Worm (Caenorhabditis elegans): ENCODE data around the gene C50F4.6.

The C50F4.6 gene

ce11 chrV:9544176-9544632, 1.7 kb upstream of the C50F4.6 start, which contains the start of gene mdf-1 (continued):
- peak; percentile 91 for TF ChIP-seq dpl-1 (GFP tag; optimal IDR thresholded peaks at IDR 0.05)
- no peak for TF ChIP-seq F49E8.2 (tag; optimal IDR thresholded peaks at IDR 0.05; ENCODE audit: borderline replicate concordance)
- no peak for TF ChIP-seq madf-5 (GFP tag; IDR thresholded peaks at IDR 0.05)
- TF ChIP-seq lin-38 (GFP tag; IDR thresholded peaks at IDR 0.05) = peak; percentile 61
- TF ChIP-seq snpc-1.2 (GFP tag; IDR thresholded peaks at IDR 0.05) = no peak
- no peak for TF ChIP-seq Y75B8A.6 (GFP tag; IDR thresholded peaks at IDR 0.05)
- TF ChIP-seq nhr-48 (tag; optimal IDR thresholded peaks at IDR 0.05) = no peak
- TF ChIP-seq mxl-2 (GFP tag; conservative IDR thresholded peaks at IDR 0.05) = no peak
- TF ChIP-seq ceh-44 (GFP tag; IDR thresholded peaks at IDR 0.05) = no peak
- peak; percentile 48 for TF ChIP-seq nhr-28 (tag; optimal IDR thresholded peaks at IDR 0.05)
- TF ChIP-seq daf-19 (GFP tag; conservative IDR thresholded peaks at IDR 0.05) = 0 out of 2 replicates have a peak, but pooled peaks have one; percentile 15

ce11 chrV:9545238-9545709, 618 bp upstream of the C50F4.6 start, which contains the start of the genes his-35 and his-41:
TSS of gene his-35 (minus strand) at chrV:9545288.
TSS of gene his-41 (plus strand) at chrV:9545536.
- TF ChIP-seq spr-3 (GFP tag; optimal IDR thresholded peaks at IDR 0.05) (no peak), php-3 (GFP tag; IDR thresholded peaks at IDR 0.05) (no peak), nhr-77 (tag; optimal IDR thresholded peaks at IDR 0.05) (no peak), nhr-6 (tag; optimal IDR thresholded peaks at IDR 0.05) (no peak), lin-29 (GFP tag; IDR thresholded peaks at IDR 0.05) (no peak), saeg-2 (GFP tag; IDR thresholded peaks at IDR 0.05) (no peak), hmg-1.1 (GFP tag; IDR thresholded peaks at IDR 0.05) (0 out of 2 replicates have a peak, but pooled peaks have one; percentile 24), mdl-1 (tag; optimal IDR thresholded peaks at IDR 0.05) (peak in 1 of 2 experiments; percentile 11), gei-8 (GFP tag; optimal IDR thresholded peaks at IDR 0.05) (no peak), nhr-76 (tag; optimal IDR thresholded peaks at IDR 0.05) (no peak), T26A8.4 (GFP tag; IDR thresholded peaks at IDR 0.05) (no peak; the same call in 1 of the 2 replicates), nhr-28 (tag; optimal IDR thresholded peaks at IDR 0.05) (no peak), F44E2.7 (GFP tag; IDR thresholded peaks at IDR 0.05) (no peak), set-16 (GFP tag; IDR thresholded peaks at IDR 0.05) (peak; percentile 24; the same call in 1 of the 2 replicates), zfp-2 (tag; optimal IDR thresholded peaks at IDR 0.05) (no peak), hlh-30 (tag; optimal IDR thresholded peaks at IDR 0.05; ENCODE audit: insufficient read depth) (peak; percentile 4), F37D6.2 (tag; optimal IDR thresholded peaks at IDR 0.05) (peak; percentile 12), unc-62 (GFP tag; optimal IDR thresholded peaks at IDR 0.05 in 1 of 2) (peak in 1 of 2 experiments; percentile 81), unc-62 (tag; optimal IDR thresholded peaks at IDR 0.05) (no peak), dve-1 (tag; optimal IDR thresholded peaks at IDR 0.05; ENCODE audit: insufficient read depth) (no peak), egl-43 (GFP tag; IDR thresholded peaks at IDR 0.05) (peak; percentile 57; the same call in 1 of the 2 replicates), snpc-1.2 (GFP tag; IDR thresholded peaks at IDR 0.05) (no peak), skn-1 (tag; optimal IDR thresholded peaks at IDR 0.05) (no peak), ceh-62 (tag; optimal IDR thresholded peaks at IDR 0.05) (no peak), madf-9 (GFP tag; conservative IDR thresholded peaks at IDR 0.05) (no peak), unc-130 (GFP tag; optimal IDR thresholded peaks at IDR 0.05) (no peak), lin-1 (GFP tag; IDR thresholded peaks at IDR 0.05) (no peak), zag-1 (tag; optimal IDR thresholded peaks at IDR 0.05) (no peak), ceh-32 (tag; optimal IDR thresholded peaks at IDR 0.05; ENCODE audit: poor library complexity) (no peak), daf-12 (tag; optimal IDR thresholded peaks at IDR 0.05) (no peak), ctbp-1 (GFP tag; IDR thresholded peaks at IDR 0.05) (no peak), lir-3 (tag; optimal IDR thresholded peaks at IDR 0.05) (no peak), attf-4 (tag; optimal IDR thresholded peaks at IDR 0.05) (no peak), lin-13 (GFP tag; optimal IDR thresholded peaks at IDR 0.05) (no peak), lim-7 (GFP tag; IDR thresholded peaks at IDR 0.05) (no peak), rbr-2 (tag; optimal IDR thresholded peaks at IDR 0.05) (peak; percentile 37), ceh-20 (GFP tag; IDR thresholded peaks at IDR 0.05) (no peak), ceh-28 (tag; optimal IDR thresholded peaks at IDR 0.05) (no peak), aly-2 (tag; optimal IDR thresholded peaks at IDR 0.05) (no peak), nhr-102 (tag; optimal IDR thresholded peaks at IDR 0.05) (peak; percentile 44), R02D3.7 (tag; optimal IDR thresholded peaks at IDR 0.05) (no peak)

All from whole organism, L4 larva.